Fruit fly (Drosophila melanogaster) whole organism, embryonic: Measurements from ENCODE around the gene CG9391.

Experiments
- Atf-2 ChIP-seq: fragments of 200-800 bp; sonication (Bioruptor generic); optimal IDR thresholded peaks from 2 replicates; lab custom pipeline; 2016; ENCODE audit warnings: missing biosample characterization, missing genetic modification characterization
- Bdp1 ChIP-seq: fragments of 200-800 bp; sonication (Bioruptor generic); optimal IDR thresholded peaks from 3 replicates; lab custom pipeline; 2016; ENCODE audit warnings: missing biosample characterization, missing genetic modification characterization
- CG10654 ChIP-seq: fragments of 200-800 bp; sonication (Bioruptor generic); optimal IDR thresholded peaks from 2 replicates; lab custom pipeline; 2016; ENCODE audit warnings: missing biosample characterization, missing genetic modification characterization
- CG10979 ChIP-seq: fragments of 200-800 bp; sonication (Bioruptor generic); optimal IDR thresholded peaks from 2 replicates; lab custom pipeline; 2018; ENCODE audit warnings: missing biosample characterization, mild to moderate bottlenecking, missing genetic modification characterization, moderate library complexity
- CG12104 ChIP-seq: fragments of 200-800 bp; sonication (Bioruptor generic); optimal IDR thresholded peaks from 3 replicates; lab custom pipeline; 2016; ENCODE audit warnings: missing biosample characterization, missing genetic modification characterization
- CG12942 ChIP-seq: fragments of 200-800 bp; sonication (Bioruptor generic); optimal IDR thresholded peaks from 3 replicates; lab custom pipeline; 2016; ENCODE audit warnings: missing biosample characterization, missing genetic modification characterization
- CG13424 ChIP-seq: fragments of 200-800 bp; sonication (Bioruptor generic); optimal IDR thresholded peaks from 2 replicates; lab custom pipeline; 2019; ENCODE audit warnings: missing biosample characterization, mild to moderate bottlenecking, missing genetic modification characterization, moderate library complexity
- CG15073 ChIP-seq: fragments of 200-800 bp; sonication (Bioruptor generic); optimal IDR thresholded peaks from 2 replicates; lab custom pipeline; 2016; ENCODE audit warnings: missing biosample characterization, missing genetic modification characterization
- CG17385 ChIP-seq: fragments of 200-800 bp; sonication (Bioruptor generic); optimal IDR thresholded peaks from 3 replicates; lab custom pipeline; 2018; ENCODE audit warnings: missing biosample characterization, mild to moderate bottlenecking, missing genetic modification characterization
- CG2120 ChIP-seq: fragments of 200-800 bp; sonication (Bioruptor generic); optimal IDR thresholded peaks from 3 replicates; lab custom pipeline; 2016; ENCODE audit warnings: missing biosample characterization, missing genetic modification characterization
- CG2199 ChIP-seq: fragments of 200-800 bp; sonication (Bioruptor generic); IDR thresholded peaks from 3 replicates; pipeline ENCODE4 v1.3.6; 2022; ENCODE audit warnings: missing biosample characterization, missing genetic modification characterization
- CG2712 ChIP-seq: fragments of 200-800 bp; optimal IDR thresholded peaks from 3 replicates; lab custom pipeline; 2019; ENCODE audit warnings: missing biosample characterization, mild to moderate bottlenecking, missing genetic modification characterization, moderate library complexity
- CG34224 ChIP-seq: fragments of 200-800 bp; sonication (Bioruptor generic); IDR thresholded peaks from 3 replicates; pipeline ENCODE4 v1.3.6; 2022; ENCODE audit warnings: missing biosample characterization, missing genetic modification characterization; ENCODE audit not compliant: partially characterized antibody
- CG42726 ChIP-seq: fragments of 200-800 bp; sonication (Bioruptor generic); IDR thresholded peaks from 2 replicates; pipeline ENCODE4 v1.3.6; 2022; ENCODE audit warnings: missing biosample characterization, missing genetic modification characterization; ENCODE audit not compliant: partially characterized antibody
- CG4360 ChIP-seq: fragments of 200-800 bp; sonication (Bioruptor generic); IDR thresholded peaks from 2 replicates; pipeline ENCODE4 v1.3.6; 2022; ENCODE audit warnings: missing biosample characterization, missing genetic modification characterization
- CG5245 ChIP-seq: fragments of 200-800 bp; sonication (Bioruptor generic); optimal IDR thresholded peaks from 3 replicates; lab custom pipeline; 2016; ENCODE audit warnings: missing biosample characterization, missing genetic modification characterization
- CG5953 ChIP-seq: fragments of 200-800 bp; sonication (Bioruptor generic); IDR thresholded peaks from 2 replicates; pipeline ENCODE4 v1.3.6; 2022; ENCODE audit warnings: missing biosample characterization, missing genetic modification characterization
- CG6254 ChIP-seq: fragments of 200-800 bp; sonication (Bioruptor generic); optimal IDR thresholded peaks from 3 replicates; lab custom pipeline; 2017; ENCODE audit warnings: mild to moderate bottlenecking, missing biosample characterization, missing genetic modification reagents, missing genetic modification characterization
- CG8089 ChIP-seq: fragments of 200-800 bp; sonication (Bioruptor generic); optimal IDR thresholded peaks from 3 replicates; lab custom pipeline; 2016; ENCODE audit warnings: missing biosample characterization, missing genetic modification characterization
- CG8388 ChIP-seq: fragments of 200-800 bp; sonication (Bioruptor generic); optimal IDR thresholded peaks from 2 replicates; lab custom pipeline; 2019; ENCODE audit warnings: missing biosample characterization, mild to moderate bottlenecking, missing genetic modification characterization, moderate library complexity
- Dek ChIP-seq: fragments of 200-800 bp; sonication (Bioruptor generic); optimal IDR thresholded peaks from 3 replicates; lab custom pipeline; 2019; ENCODE audit warnings: missing biosample characterization, mild to moderate bottlenecking, missing genetic modification characterization, moderate library complexity
- Dip3 ChIP-seq: fragments of 200-800 bp; sonication (Bioruptor generic); optimal IDR thresholded peaks from 3 replicates; lab custom pipeline; 2016; ENCODE audit warnings: missing biosample characterization, missing genetic modification characterization
- Dll ChIP-seq: fragments of 200-800 bp; sonication (Bioruptor generic); IDR thresholded peaks from 4 replicates; pipeline ENCODE4 v1.3.6; 2022; ENCODE audit warnings: missing biosample characterization, missing genetic modification characterization; ENCODE audit not compliant: partially characterized antibody
- HHEX ChIP-seq: fragments of 200-800 bp; sonication (Bioruptor generic); optimal IDR thresholded peaks from 3 replicates; lab custom pipeline; 2017; ENCODE audit warnings: missing biosample characterization, mild to moderate bottlenecking, missing genetic modification characterization, missing genetic modification reagents
- Hand ChIP-seq: fragments of 200-800 bp; sonication (Bioruptor generic); optimal IDR thresholded peaks from 2 replicates; lab custom pipeline; 2017; ENCODE audit warnings: mild to moderate bottlenecking, missing biosample characterization, missing genetic modification reagents, missing genetic modification characterization
- Hey ChIP-seq: fragments of 200-800 bp; sonication (Bioruptor generic); optimal IDR thresholded peaks from 3 replicates; lab custom pipeline; 2018; ENCODE audit warnings: missing biosample characterization, mild to moderate bottlenecking, missing genetic modification characterization
- Hr3 ChIP-seq: fragments of 200-800 bp; sonication (Bioruptor generic); optimal IDR thresholded peaks from 3 replicates; lab custom pipeline; 2016; ENCODE audit warnings: missing biosample characterization, missing genetic modification characterization
- Hr39 ChIP-seq: fragments of >200 bp; optimal IDR thresholded peaks from 2 replicates; lab custom pipeline; 2017
- Hsf ChIP-seq: fragments of 200-800 bp; sonication (Bioruptor generic); optimal IDR thresholded peaks from 3 replicates; lab custom pipeline; 2016; ENCODE audit warnings: missing biosample characterization, missing genetic modification characterization
- MBD-R2 ChIP-seq: fragments of 200-800 bp; sonication (Bioruptor generic); IDR thresholded peaks from 2 replicates; pipeline ENCODE4 v1.3.6; 2022; ENCODE audit warnings: missing biosample characterization, missing genetic modification characterization
- Spps ChIP-seq: fragments of 200-800 bp; sonication (Bioruptor generic); optimal IDR thresholded peaks from 2 replicates; lab custom pipeline; 2018; ENCODE audit warnings: missing biosample characterization, mild to moderate bottlenecking, missing genetic modification characterization
- Trl ChIP-seq, 3 experiments: fragments of >200 bp in 2 of 3; fragments of 200-800 bp in 1 of 3; sonication (Bioruptor generic) in 1 of 3; optimal IDR thresholded peaks; 2 replicates in 1 of 3; 3 replicates in 2 of 3; lab custom pipeline; 2016 to 2017; ENCODE audit warnings: missing biosample characterization in 1 of 3, missing genetic modification characterization in 1 of 3
- ab ChIP-seq: fragments of 200-800 bp; sonication (Bioruptor generic); optimal IDR thresholded peaks from 2 replicates; lab custom pipeline; 2016; ENCODE audit warnings: missing biosample characterization, missing genetic modification characterization
- bab2 ChIP-seq: fragments of 200-800 bp; sonication (Bioruptor generic); optimal IDR thresholded peaks from 2 replicates; lab custom pipeline; 2016; ENCODE audit warnings: missing biosample characterization, missing genetic modification characterization
- corto ChIP-seq: fragments of 200-800 bp; sonication (Bioruptor generic); optimal IDR thresholded peaks from 2 replicates; lab custom pipeline; 2016; ENCODE audit warnings: missing biosample characterization, mild to moderate bottlenecking, missing genetic modification characterization, moderate library complexity
- crc ChIP-seq: fragments of 200-800 bp; sonication (Bioruptor generic); optimal IDR thresholded peaks from 2 replicates; lab custom pipeline; 2016; ENCODE audit warnings: missing biosample characterization, missing genetic modification characterization
- fru ChIP-seq: fragments of >200 bp; optimal IDR thresholded peaks from 2 replicates; lab custom pipeline; 2017
- hth ChIP-seq: fragments of >200 bp; optimal IDR thresholded peaks from 2 replicates; lab custom pipeline; 2017; ENCODE audit warnings: inconsistent platforms
- kay ChIP-seq: fragments of 200-800 bp; sonication (Bioruptor generic); optimal IDR thresholded peaks from 2 replicates; lab custom pipeline; 2016; ENCODE audit warnings: missing biosample characterization, missing genetic modification characterization
- mam ChIP-seq: fragments of 200-800 bp; sonication (Bioruptor generic); optimal IDR thresholded peaks from 3 replicates; lab custom pipeline; 2016; ENCODE audit warnings: missing biosample characterization, missing genetic modification characterization
- nmo ChIP-seq: fragments of 200-800 bp; sonication (Bioruptor generic); optimal IDR thresholded peaks from 2 replicates; lab custom pipeline; 2018; ENCODE audit warnings: missing biosample characterization, mild to moderate bottlenecking, missing genetic modification characterization, moderate library complexity
- org-1 ChIP-seq: fragments of 200-800 bp; sonication (Bioruptor generic); optimal IDR thresholded peaks from 2 replicates; lab custom pipeline; 2017; ENCODE audit warnings: missing biosample characterization, missing genetic modification characterization
- pnt ChIP-seq: fragments of 200-800 bp; sonication (Bioruptor generic); optimal IDR thresholded peaks from 3 replicates; lab custom pipeline; 2016; ENCODE audit warnings: missing biosample characterization, missing genetic modification characterization
- prd ChIP-seq, 3 experiments: fragments of >200 bp in 2 of 3; fragments of 200-800 bp in 1 of 3; sonication (Bioruptor generic) in 1 of 3; optimal IDR thresholded peaks in 2 of 3; IDR thresholded peaks in 1 of 3; 2 replicates in 2 of 3; 3 replicates in 1 of 3; pipeline versions ENCODE4 v1.3.6 to Lab custom; 2017 to 2022; ENCODE audit warnings: missing biosample characterization in 1 of 3, missing genetic modification characterization in 1 of 3
- ranshi ChIP-seq: fragments of 200-800 bp; sonication (Bioruptor generic); IDR thresholded peaks from 2 replicates; pipeline ENCODE4 v1.3.6; 2022; ENCODE audit warnings: missing biosample characterization, missing genetic modification characterization
- slou ChIP-seq: fragments of 200-800 bp; sonication (Bioruptor generic); optimal IDR thresholded peaks from 3 replicates; lab custom pipeline; 2016; ENCODE audit warnings: missing biosample characterization, missing genetic modification characterization
- sna ChIP-seq: fragments of 200-800 bp; sonication (Bioruptor generic); IDR thresholded peaks from 2 replicates; pipeline ENCODE4 v1.3.6; 2022; ENCODE audit warnings: missing biosample characterization, missing genetic modification characterization; ENCODE audit not compliant: partially characterized antibody
- unpg ChIP-seq: fragments of 200-800 bp; sonication (Bioruptor generic); optimal IDR thresholded peaks from 3 replicates; lab custom pipeline; 2018; ENCODE audit warnings: missing biosample characterization, mild to moderate bottlenecking, missing genetic modification characterization, moderate library complexity
- yki ChIP-seq: fragments of >200 bp; optimal IDR thresholded peaks from 3 replicates; lab custom pipeline; 2018

CG9391 gene

DNA sequence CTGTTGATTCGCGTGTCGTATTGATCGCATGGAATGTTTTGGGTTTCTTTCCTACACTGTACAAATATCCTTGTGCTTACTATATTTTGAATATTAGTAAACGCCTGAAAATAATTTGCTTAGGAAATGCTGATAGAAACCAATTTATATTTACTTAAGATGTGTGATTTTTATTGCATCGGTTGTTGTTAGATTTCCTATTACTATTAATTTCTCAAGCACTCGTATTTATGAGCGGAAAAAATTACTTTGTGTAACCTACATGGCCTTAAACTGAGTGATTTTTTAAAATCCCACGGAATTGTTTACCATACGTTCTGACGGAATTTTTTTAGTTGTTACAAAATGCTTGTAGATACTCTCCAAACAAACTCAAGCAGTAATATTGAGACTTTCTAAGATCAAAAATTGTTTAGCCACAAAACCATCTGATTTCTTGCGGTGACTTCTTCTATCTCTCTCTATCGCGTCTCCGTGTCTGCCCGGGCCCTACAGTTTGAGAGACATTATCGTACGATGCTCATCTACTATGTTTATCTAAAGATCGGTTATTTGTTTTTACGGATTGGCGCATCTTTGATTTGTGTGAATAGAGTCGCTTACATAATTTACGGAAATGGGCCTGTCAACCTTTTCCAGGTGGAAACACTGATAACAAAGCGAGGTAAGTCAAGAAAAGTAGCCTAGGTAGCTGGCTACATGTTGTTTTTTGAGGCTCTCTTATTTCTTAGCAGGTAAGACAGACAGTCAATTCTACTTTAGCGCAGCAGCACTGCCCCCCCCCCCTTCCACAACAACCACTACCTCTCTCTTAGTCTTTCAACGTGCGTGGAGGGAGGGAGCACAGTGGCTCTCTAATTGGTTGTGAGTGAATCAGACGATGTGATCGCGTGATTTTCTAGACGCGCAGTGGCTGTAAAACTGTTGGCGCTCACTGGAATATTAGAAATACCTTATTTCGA lies 8.4 kb upstream of the CG9391 start (continued):
- no peak for TF ChIP-seq ab
- peak; percentile 53 for TF ChIP-seq kay
- TF ChIP-seq CG5245 (GFP tag; lab: Kevin White, UChicago), result no peak
- peak; percentile 67 for TF ChIP-seq crc (GFP tag; lab: Kevin White, UChicago)
- TF ChIP-seq Dip3, result peak; percentile 14
- TF ChIP-seq CG8089 (GFP tag; lab: Kevin White, UChicago), result peak; percentile 18
- peak; percentile 65 for TF ChIP-seq Atf-2 (GFP tag; lab: Kevin White, UChicago)
- TF ChIP-seq org-1 (GFP tag; lab: Kevin White, UChicago), result peak; percentile 41
- no peak for TF ChIP-seq Hr39 (lab: Kevin White, UChicago)
- TF ChIP-seq CG8388 (GFP tag; lab: Kevin White, UChicago), result peak; percentile 62
- TF ChIP-seq MBD-R2 (GFP tag; lab: Robert Waterston, UW), result no peak
- no peak for TF ChIP-seq CG5953
- TF ChIP-seq hth (lab: Kevin White, UChicago), result peak; percentile 45
- TF ChIP-seq CG12942 (GFP tag; lab: Kevin White, UChicago), result peak; percentile 11
- peak; percentile 62 for TF ChIP-seq mam (GFP tag; lab: Kevin White, UChicago)
- TF ChIP-seq Trl (optimal IDR thresholded peaks at IDR 0.05; lab: Kevin White, UChicago), result peak; percentile 50 to 51
- TF ChIP-seq Trl (GFP tag; optimal IDR thresholded peaks at IDR 0.05; lab: Kevin White, UChicago), result peak; percentile 68
- no peak for TF ChIP-seq fru (lab: Kevin White, UChicago)
- TF ChIP-seq Bdp1 (GFP tag; lab: Kevin White, UChicago), result peak; percentile 5
- TF ChIP-seq slou (GFP tag; lab: Kevin White, UChicago), result no peak
- TF ChIP-seq Hey, result no peak
- peak; percentile 82 for TF ChIP-seq nmo (GFP tag; lab: Kevin White, UChicago)
- peak; percentile 45; the same call in 1 of the 3 replicates for TF ChIP-seq CG2199 (GFP tag; lab: Robert Waterston, UW)
- peak; percentile 3 for TF ChIP-seq CG15073
- TF ChIP-seq CG10979 (tag; lab: Kevin White, UChicago), result peak; percentile 78
- TF ChIP-seq CG10654, result peak; percentile 47
- TF ChIP-seq CG6254 (GFP tag; lab: Kevin White, UChicago), result peak; percentile 53
- TF ChIP-seq CG4360 (GFP tag; lab: Robert Waterston, UW), result peak; percentile 75; the same call in 1 of the 2 replicates
- TF ChIP-seq corto, result no peak
- peak; percentile 75 for TF ChIP-seq CG12104 (GFP tag; lab: Kevin White, UChicago)
- peak; percentile 16; the same call in 1 of the 3 replicates for TF ChIP-seq CG34224 (GFP tag; lab: Robert Waterston, UW)
- peak; percentile 76 for TF ChIP-seq CG2120
- TF ChIP-seq prd (optimal IDR thresholded peaks at IDR 0.05; lab: Kevin White, UChicago), result no peak
- peak; percentile 66 for TF ChIP-seq prd (GFP tag; IDR thresholded peaks at IDR 0.05; lab: Robert Waterston, UW)
- peak; percentile 63 for TF ChIP-seq CG13424
- no peak for TF ChIP-seq CG42726
- TF ChIP-seq yki, result no peak
- TF ChIP-seq CG17385 (GFP tag; lab: Kevin White, UChicago), result peak; percentile 63
- no peak for TF ChIP-seq Dll
- TF ChIP-seq Hr3, result peak; percentile 47
- peak; percentile 27 for TF ChIP-seq Spps (tag; lab: Kevin White, UChicago)
- TF ChIP-seq sna (GFP tag; lab: Robert Waterston, UW), result no peak
- no peak for TF ChIP-seq ranshi (GFP tag; lab: Robert Waterston, UW)
- peak; percentile 55 for TF ChIP-seq unpg (GFP tag; lab: Kevin White, UChicago)
- peak; percentile 11 for TF ChIP-seq Dek (tag; lab: Kevin White, UChicago)
- TF ChIP-seq HHEX (GFP tag; lab: Kevin White, UChicago), result peak; percentile 36
- peak; percentile 70 for TF ChIP-seq Hsf (GFP tag; lab: Kevin White, UChicago)
- peak; percentile 43 for TF ChIP-seq bab2 (GFP tag; lab: Kevin White, UChicago)
- TF ChIP-seq pnt (GFP tag; lab: Kevin White, UChicago), result peak; percentile 68
- TF ChIP-seq Hand (GFP tag; lab: Kevin White, UChicago), result peak; percentile 21
- TF ChIP-seq CG2712 (tag; lab: Kevin White, UChicago), result peak; percentile 73
